Fruit fly (Drosophila melanogaster) whole organism, adult: ENCODE measurements around the gene fit.

Experiments
- CG11617 ChIP-seq: fragments of 200-800 bp; sonication (Bioruptor generic); optimal IDR thresholded peaks from 2 replicates; lab custom pipeline; 2017; ENCODE audit warnings: mild to moderate bottlenecking, missing biosample characterization, missing genetic modification reagents, missing genetic modification characterization
- CG33017 ChIP-seq: fragments of 200-800 bp; sonication (Bioruptor generic); optimal IDR thresholded peaks from 2 replicates; lab custom pipeline; 2018; ENCODE audit warnings: missing biosample characterization, mild to moderate bottlenecking, missing genetic modification characterization, moderate library complexity

dm6 chr3R:21922244-21922643 is 38.0 kb upstream of the fit start:
- TF ChIP-seq CG33017 (tag; lab: Kevin White, UChicago): no peak
- TF ChIP-seq CG11617 (GFP tag; lab: Kevin White, UChicago): no peak
